Worm (Caenorhabditis elegans): ENCODE measurements around the gene Y32B12C.1.

ce11 chrV:16638204-16638603 lies 31.8 kb downstream of the Y32B12C.1 start, which contains the start of gene srw-76:
- no peak for TF ChIP-seq nhr-12 (tag; optimal IDR thresholded peaks at IDR 0.05)
- no peak for TF ChIP-seq ama-1 (optimal IDR thresholded peaks at IDR 0.05)
- TF ChIP-seq jun-1 (tag; optimal IDR thresholded peaks at IDR 0.05) = no peak
- no peak for TF ChIP-seq ceh-82 (tag; optimal IDR thresholded peaks at IDR 0.05)

All from whole organism, L3 larva.